Worm (Caenorhabditis elegans): Measurements from ENCODE around the gene C35D10.3.

C35D10.3 gene

ce11 chrIII:4906365-4906764 is 37.6 kb downstream of the C35D10.3 start (continued):
- 0 out of 2 replicates have a peak, but pooled peaks have one; percentile 14 for TF ChIP-seq nhr-41 (GFP tag; IDR thresholded peaks at IDR 0.05)
- no peak for TF ChIP-seq lin-29 (GFP tag; IDR thresholded peaks at IDR 0.05)
- no peak for TF ChIP-seq R02D3.7 (tag; optimal IDR thresholded peaks at IDR 0.05)
- no peak for TF ChIP-seq madf-5 (GFP tag; IDR thresholded peaks at IDR 0.05)

- no peak for TF ChIP-seq ZK546.5 (tag; optimal IDR thresholded peaks at IDR 0.05)
- TF ChIP-seq unc-62 (GFP tag; optimal IDR thresholded peaks at IDR 0.05 in 1 of 2): no peak
- TF ChIP-seq unc-62 (tag; optimal IDR thresholded peaks at IDR 0.05): no peak
- TF ChIP-seq duxl-1 (tag; optimal IDR thresholded peaks at IDR 0.05; ENCODE audit: poor library complexity): no peak
- no peak for TF ChIP-seq zip-2 (tag; optimal IDR thresholded peaks at IDR 0.05)
- no peak for TF ChIP-seq F10B5.3 (tag; optimal IDR thresholded peaks at IDR 0.05)
- TF ChIP-seq ceh-82 (tag; optimal IDR thresholded peaks at IDR 0.05): no peak
- TF ChIP-seq nhr-77 (tag; optimal IDR thresholded peaks at IDR 0.05): no peak
- no peak for TF ChIP-seq snpc-1.2 (GFP tag; IDR thresholded peaks at IDR 0.05)
- no peak for TF ChIP-seq mep-1 (tag; optimal IDR thresholded peaks at IDR 0.05)
- TF ChIP-seq attf-4 (tag; optimal IDR thresholded peaks at IDR 0.05): no peak
- TF ChIP-seq hif-1 (tag; optimal IDR thresholded peaks at IDR 0.05): no peak
- TF ChIP-seq daf-12 (tag; optimal IDR thresholded peaks at IDR 0.05): no peak
- TF ChIP-seq nhr-237 (tag; optimal IDR thresholded peaks at IDR 0.05): no peak
- no peak for TF ChIP-seq hmg-1.1 (GFP tag; IDR thresholded peaks at IDR 0.05)
- TF ChIP-seq ztf-7 (tag; optimal IDR thresholded peaks at IDR 0.05): no peak
- no peak for TF ChIP-seq hlh-11 (tag; optimal IDR thresholded peaks at IDR 0.05)
- TF ChIP-seq ceh-20 (GFP tag; IDR thresholded peaks at IDR 0.05): no peak
- no peak for TF ChIP-seq Y105C5A.15 (GFP tag; IDR thresholded peaks at IDR 0.05)
- no peak for TF ChIP-seq ceh-32 (tag; optimal IDR thresholded peaks at IDR 0.05; ENCODE audit: poor library complexity)
Measured at ce11 chrIII:4906896-4907295, 38.2 kb downstream of the C35D10.3 start, which contains the start of gene rom-1. rom-1 (plus strand) TSS chrIII:4907196.

- TF ChIP-seq ceh-62 (tag; optimal IDR thresholded peaks at IDR 0.05) (no peak), Y48G9A.11 (GFP tag; IDR thresholded peaks at IDR 0.05) (no peak), sdz-12 (GFP tag; optimal IDR thresholded peaks at IDR 0.05) (no peak), nhr-11 (tag; optimal IDR thresholded peaks at IDR 0.05) (no peak), lsy-2 (tag; optimal IDR thresholded peaks at IDR 0.05) (no peak), R02D3.7 (tag; optimal IDR thresholded peaks at IDR 0.05) (no peak), fos-1 (tag; optimal IDR thresholded peaks at IDR 0.05) (no peak), zip-11 (GFP tag; IDR thresholded peaks at IDR 0.05) (no peak), mxl-3 (GFP tag; optimal IDR thresholded peaks at IDR 0.05) (no peak), D1046.2 (GFP tag; IDR thresholded peaks at IDR 0.05) (no peak), dmd-6 (GFP tag; IDR thresholded peaks at IDR 0.05) (no peak), nhr-76 (tag; optimal IDR thresholded peaks at IDR 0.05) (no peak), hlh-30 (tag; optimal IDR thresholded peaks at IDR 0.05; ENCODE audit: insufficient read depth) (no peak), nhr-6 (tag; optimal IDR thresholded peaks at IDR 0.05) (no peak), aly-2 (tag; optimal IDR thresholded peaks at IDR 0.05) (no peak), T26A8.4 (GFP tag; IDR thresholded peaks at IDR 0.05) (no peak), aha-1 (tag) (no peak), cey-2 (tag; optimal IDR thresholded peaks at IDR 0.05; ENCODE audit: borderline replicate concordance, insufficient read depth) (no peak)
Measured at ce11 chrIII:4909938-4910337, 41.2 kb downstream of the C35D10.3 start, which contains the start of gene F26F4.12. F26F4.12 (minus strand) TSS chrIII:4910038.
